Fruit fly (Drosophila melanogaster) Kc167 (cell line): ENCODE data around the gene Neu2.

Source experiments
- Myc ChIP-seq: fragments of >200 bp; optimal IDR thresholded peaks from 2 replicates; lab custom pipeline; 2017; ENCODE audit warnings: missing external identifiers
- h ChIP-seq: fragments of >200 bp; optimal IDR thresholded peaks from 3 replicates; lab custom pipeline; 2018; ENCODE audit warnings: missing external identifiers
- ttk ChIP-seq: sonication (Bioruptor generic); optimal IDR thresholded peaks from 2 replicates; lab custom pipeline; 2017; ENCODE audit warnings: missing external identifiers

- no peak for TF ChIP-seq h (lab: Kevin White, UChicago)
- no peak for TF ChIP-seq ttk (lab: Kevin White, UChicago)
- no peak for TF ChIP-seq Myc (lab: Kevin White, UChicago)
Measured at dm6 chr3L:21492723-21493316, 2.4 kb upstream of the Neu2 start, which contains the start of the genes CG7202 and CG7519.
